Fruit fly (Drosophila melanogaster): ENCODE measurements around the gene Lip2.

The Lip2 gene

DNA sequence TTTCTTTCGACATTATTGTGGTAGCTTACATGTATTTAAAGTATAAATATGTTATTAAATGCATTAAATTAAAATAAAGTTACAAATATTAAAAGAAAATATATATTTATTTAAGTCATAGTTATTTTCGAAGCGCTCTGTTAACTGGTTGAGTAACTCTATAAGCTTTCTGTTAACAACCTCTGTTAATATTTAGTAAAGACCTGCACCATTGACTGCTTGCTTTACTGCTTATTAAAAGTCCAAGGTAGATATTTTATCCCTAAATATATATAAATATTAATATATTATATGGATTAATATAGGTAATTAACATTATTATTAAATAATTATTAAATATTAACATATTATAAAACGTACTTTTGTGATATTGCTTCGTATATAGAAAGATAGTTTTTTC, 12.3 kb upstream of the Lip2 start:
- TF ChIP-seq CG6163 (GFP tag; IDR thresholded peaks at IDR 0.05): no peak

DNA sequence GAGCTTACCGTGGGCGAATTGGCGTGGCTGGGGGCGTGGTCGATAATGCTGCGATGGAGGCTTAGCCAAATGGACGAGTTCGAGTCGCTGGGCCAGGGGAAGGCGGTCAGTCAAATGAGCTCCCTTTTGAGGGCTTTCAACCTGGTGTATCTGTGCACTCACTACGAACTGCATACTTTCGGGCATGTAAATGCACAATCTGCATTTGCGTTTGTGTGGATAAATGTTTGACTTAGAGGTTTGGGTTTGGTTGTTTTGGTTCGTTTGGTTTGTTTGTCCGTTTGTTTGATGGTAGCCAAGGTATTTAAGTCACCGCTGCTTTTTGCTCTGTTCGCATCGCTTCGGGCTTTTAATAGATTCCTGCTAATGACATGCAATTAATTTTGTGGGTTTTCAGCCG, 2.0 kb upstream of the Lip2 start:
- no peak for TF ChIP-seq Smox (GFP tag; optimal IDR thresholded peaks at IDR 0.05)

DNA sequence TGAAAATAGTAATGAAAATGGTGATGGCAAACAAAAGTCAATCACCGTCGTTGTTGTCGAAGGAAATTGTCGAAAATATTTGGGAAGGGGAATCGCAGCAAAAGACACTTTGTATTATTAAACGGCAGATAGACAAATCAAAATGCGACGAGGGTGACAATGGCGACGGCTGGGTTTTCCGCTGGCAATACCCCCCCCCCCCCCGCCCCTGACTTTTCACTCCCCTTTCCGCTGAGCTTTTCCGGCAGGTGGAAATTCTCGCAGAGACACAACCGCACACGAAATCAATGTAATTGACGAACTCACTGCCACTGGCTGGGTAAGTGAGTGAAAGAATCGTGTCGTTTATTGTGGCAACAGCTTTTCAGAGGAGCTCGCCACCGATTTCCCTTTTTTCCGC, 1.2 kb downstream of the Lip2 start:
- no peak for TF ChIP-seq dsx (GFP tag; optimal IDR thresholded peaks at IDR 0.05; ENCODE audit: poor library complexity, severe bottlenecking)
- no peak for TF ChIP-seq acj6 (GFP tag; optimal IDR thresholded peaks at IDR 0.05)
- TF ChIP-seq Hr38 (GFP tag; optimal IDR thresholded peaks at IDR 0.05): no peak
- no peak for TF ChIP-seq lz (GFP tag; optimal IDR thresholded peaks at IDR 0.05)
- no peak for TF ChIP-seq Ets21C (GFP tag; optimal IDR thresholded peaks at IDR 0.05)
- no peak for TF ChIP-seq CG6276 (GFP tag; optimal IDR thresholded peaks at IDR 0.05)
- no peak for TF ChIP-seq pdm3 (GFP tag; optimal IDR thresholded peaks at IDR 0.05)
- no peak for TF ChIP-seq cyc (GFP tag; optimal IDR thresholded peaks at IDR 0.05)
- no peak for TF ChIP-seq spab (GFP tag; optimal IDR thresholded peaks at IDR 0.05)
- no peak for TF ChIP-seq CG3032 (tag; optimal IDR thresholded peaks at IDR 0.05)

DNA sequence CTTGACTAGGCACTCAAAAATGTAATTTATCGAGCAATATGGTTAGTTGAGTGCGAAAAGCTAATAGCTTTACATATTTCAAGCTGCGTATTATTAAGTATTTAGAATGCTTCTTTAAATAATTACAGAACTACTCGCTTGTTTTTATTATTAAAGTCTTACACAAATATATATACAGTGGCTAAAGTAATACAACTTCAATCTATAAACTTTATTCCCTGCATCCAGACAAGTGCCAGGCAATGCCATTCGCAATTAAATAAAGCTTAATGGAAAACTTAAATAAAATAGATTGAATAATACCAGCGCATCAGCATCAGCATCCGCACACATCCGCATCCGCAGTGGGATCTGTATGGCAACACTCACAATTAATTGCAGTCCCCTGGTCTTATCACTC, 3.0 kb downstream of the Lip2 start:
- TF ChIP-seq CG31627 (GFP tag; optimal IDR thresholded peaks at IDR 0.05): no peak
- no peak for TF ChIP-seq cyc (GFP tag; optimal IDR thresholded peaks at IDR 0.05)
- no peak for TF ChIP-seq CG15336 (GFP tag; IDR thresholded peaks at IDR 0.05)
- TF ChIP-seq fd85E (GFP tag; optimal IDR thresholded peaks at IDR 0.05): no peak
- TF ChIP-seq CG7368 (GFP tag; optimal IDR thresholded peaks at IDR 0.05): no peak
- no peak for TF ChIP-seq dsx (GFP tag; optimal IDR thresholded peaks at IDR 0.05; ENCODE audit: poor library complexity, severe bottlenecking)
- no peak for TF ChIP-seq Smox (GFP tag; optimal IDR thresholded peaks at IDR 0.05)
- TF ChIP-seq svp (GFP tag): peak; percentile 63

DNA sequence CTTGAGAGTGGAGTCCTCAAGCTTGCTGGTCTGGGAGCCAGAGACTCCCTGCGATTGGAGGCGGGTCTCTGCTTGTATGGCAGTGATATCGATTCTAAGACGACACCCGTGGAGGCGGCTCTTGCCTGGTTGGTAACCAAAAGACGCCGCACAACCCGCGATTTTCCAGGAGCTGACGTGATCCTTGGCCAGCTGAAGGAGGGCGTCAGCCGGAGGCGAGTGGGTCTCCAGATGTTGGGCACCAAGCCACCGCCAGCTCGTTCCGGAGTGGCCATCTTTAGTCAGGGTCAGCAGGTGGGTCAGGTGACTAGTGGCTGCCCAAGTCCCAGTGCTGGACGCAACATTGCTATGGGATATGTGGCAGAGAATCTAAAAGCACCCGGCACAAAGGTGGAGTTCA, 4.8 kb downstream of the Lip2 start:
- no peak for TF ChIP-seq CG10669 (GFP tag; optimal IDR thresholded peaks at IDR 0.05)
- TF ChIP-seq CG11294 (GFP tag; IDR thresholded peaks at IDR 0.05): no peak
- TF ChIP-seq Sox14 (GFP tag; optimal IDR thresholded peaks at IDR 0.05): no peak
- no peak for TF ChIP-seq CG10631 (GFP tag; optimal IDR thresholded peaks at IDR 0.05)
- TF ChIP-seq CG8319 (GFP tag; optimal IDR thresholded peaks at IDR 0.05): no peak
- TF ChIP-seq CG8119 (GFP tag; IDR thresholded peaks at IDR 0.05): no peak
- no peak for TF ChIP-seq acj6 (GFP tag; optimal IDR thresholded peaks at IDR 0.05)
- TF ChIP-seq Blimp-1 (GFP tag; optimal IDR thresholded peaks at IDR 0.05): no peak
- TF ChIP-seq Met (GFP tag; optimal IDR thresholded peaks at IDR 0.05): no peak
- no peak for TF ChIP-seq CG3919 (GFP tag; optimal IDR thresholded peaks at IDR 0.05)
- no peak for TF ChIP-seq dsx (GFP tag; optimal IDR thresholded peaks at IDR 0.05; ENCODE audit: poor library complexity, severe bottlenecking)
- TF ChIP-seq Smox (GFP tag; optimal IDR thresholded peaks at IDR 0.05): no peak
- TF ChIP-seq pdm3 (GFP tag; optimal IDR thresholded peaks at IDR 0.05): no peak
- TF ChIP-seq ss (GFP tag; optimal IDR thresholded peaks at IDR 0.05): no peak
- TF ChIP-seq Ets21C (GFP tag; optimal IDR thresholded peaks at IDR 0.05): no peak
- TF ChIP-seq CG4318 (GFP tag; optimal IDR thresholded peaks at IDR 0.05): no peak
- TF ChIP-seq eg (GFP tag; IDR thresholded peaks at IDR 0.05): no peak
- no peak for TF ChIP-seq CG6792 (GFP tag; optimal IDR thresholded peaks at IDR 0.05)

DNA sequence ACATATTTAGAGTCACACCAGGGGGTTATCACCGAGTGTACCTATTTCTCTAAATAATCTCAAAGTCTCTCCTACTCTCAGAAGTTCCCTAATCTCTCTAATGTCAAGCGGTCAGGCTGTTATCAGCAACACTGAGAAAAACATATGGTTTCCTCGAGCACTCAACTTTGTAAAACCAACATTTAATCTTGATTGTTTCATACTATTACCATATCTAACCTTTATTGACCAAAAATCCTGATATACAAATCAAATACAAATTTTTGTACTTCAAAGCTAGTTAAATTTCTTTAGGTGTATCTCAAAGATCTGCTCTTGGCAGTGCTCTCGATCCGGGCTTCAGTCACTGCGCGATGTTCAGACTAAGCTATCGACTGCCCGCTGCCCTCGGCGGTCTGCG, 6.0 kb downstream of the Lip2 start, which contains the start of gene CG6415:
Gene CG6415, plus strand, starts transcription at position 341 of the 400 bp plus-strand sequence.
- TF ChIP-seq Smox (GFP tag; optimal IDR thresholded peaks at IDR 0.05) (no peak), CG8632 (GFP tag; optimal IDR thresholded peaks at IDR 0.05) (no peak), Hr39 (GFP tag; optimal IDR thresholded peaks at IDR 0.05) (peak; percentile 22), Lpt (GFP tag; optimal IDR thresholded peaks at IDR 0.05) (no peak), dsx (GFP tag; optimal IDR thresholded peaks at IDR 0.05; ENCODE audit: poor library complexity, severe bottlenecking) (no peak), cyc (GFP tag; optimal IDR thresholded peaks at IDR 0.05) (no peak), acj6 (GFP tag; optimal IDR thresholded peaks at IDR 0.05) (peak; percentile 27), Blimp-1 (GFP tag; optimal IDR thresholded peaks at IDR 0.05) (no peak), Eip93F (GFP tag; optimal IDR thresholded peaks at IDR 0.05) (no peak), Hr38 (GFP tag; optimal IDR thresholded peaks at IDR 0.05) (no peak), Sox102F (GFP tag; optimal IDR thresholded peaks at IDR 0.05) (no peak), topi (GFP tag; optimal IDR thresholded peaks at IDR 0.05) (peak; percentile 28), OdsH (GFP tag; optimal IDR thresholded peaks at IDR 0.05) (peak; percentile 38), CG11294 (GFP tag; IDR thresholded peaks at IDR 0.05) (peak; percentile 64), CG10631 (GFP tag; optimal IDR thresholded peaks at IDR 0.05) (no peak), ss (GFP tag; optimal IDR thresholded peaks at IDR 0.05) (no peak), fd85E (GFP tag; optimal IDR thresholded peaks at IDR 0.05) (no peak), Sox14 (GFP tag; optimal IDR thresholded peaks at IDR 0.05) (peak; percentile 20), Sox15 (GFP tag; optimal IDR thresholded peaks at IDR 0.05) (no peak), CG8319 (GFP tag; optimal IDR thresholded peaks at IDR 0.05) (no peak), pdm3 (GFP tag; optimal IDR thresholded peaks at IDR 0.05) (peak; percentile 48), fd59A (GFP tag; optimal IDR thresholded peaks at IDR 0.05) (no peak), CG11902 (GFP tag; optimal IDR thresholded peaks at IDR 0.05) (no peak), CG3032 (tag; optimal IDR thresholded peaks at IDR 0.05) (no peak), Eip78C (GFP tag) (peak; percentile 65), CG4318 (GFP tag; optimal IDR thresholded peaks at IDR 0.05) (peak; percentile 48)
